In genomic region chr2L:7541047-7541726, dm6 we compare ENCODE assay signal across 1 fruit fly cellular context.
TF ChIP-seq lines count a peak whose summit lies in the region.

No protein-coding gene starts in this region.

TF ChIP-seq in whole organism, embryonic, 481 proteins besides CTCF, POLR2A, EP300 and RAD21 (continued from another document and continues in another):
- peak; percentile 46 for TF ChIP-seq Blimp-1 (GFP tag; optimal IDR thresholded peaks at IDR 0.05; lab: Kevin White, UChicago)
- peak; percentile 48 for TF ChIP-seq az2 (GFP tag; optimal IDR thresholded peaks at IDR 0.05; lab: Kevin White, UChicago)
- peak; percentile 50 for TF ChIP-seq Sox102F (GFP tag; optimal IDR thresholded peaks at IDR 0.05; lab: Kevin White, UChicago)
- TF ChIP-seq tgo (GFP tag; IDR thresholded peaks at IDR 0.05; lab: Robert Waterston, UW): peak; percentile 50; the same call in 1 of the 3 replicates
- no peak for TF ChIP-seq CG8089 (GFP tag; optimal IDR thresholded peaks at IDR 0.05; lab: Kevin White, UChicago)
- no peak for TF ChIP-seq hbn (GFP tag; IDR thresholded peaks at IDR 0.05; lab: Robert Waterston, UW; ENCODE audit: partially characterized antibody)
- TF ChIP-seq CG34376 (GFP tag; optimal IDR thresholded peaks at IDR 0.05; lab: Kevin White, UChicago): no peak
- 0 out of 3 replicates have a peak, but pooled peaks have one; percentile 50 for TF ChIP-seq so (GFP tag; IDR thresholded peaks at IDR 0.05; lab: Robert Waterston, UW)
- peak; percentile 6 for TF ChIP-seq pnt (GFP tag; optimal IDR thresholded peaks at IDR 0.05; lab: Kevin White, UChicago)
- TF ChIP-seq Asciz (GFP tag; optimal IDR thresholded peaks at IDR 0.05; lab: Kevin White, UChicago): no peak
- TF ChIP-seq Hr78 (GFP tag; optimal IDR thresholded peaks at IDR 0.05; lab: Kevin White, UChicago): no peak
- TF ChIP-seq wor (GFP tag; IDR thresholded peaks at IDR 0.05; lab: Robert Waterston, UW): no peak
- TF ChIP-seq CG8290 (GFP tag; optimal IDR thresholded peaks at IDR 0.05; lab: Kevin White, UChicago): no peak
- TF ChIP-seq CG8290 (tag; optimal IDR thresholded peaks at IDR 0.05; lab: Kevin White, UChicago): no peak
- no peak for TF ChIP-seq kah (GFP tag; optimal IDR thresholded peaks at IDR 0.05; lab: Kevin White, UChicago)
- peak; percentile 23 for TF ChIP-seq Max (GFP tag; optimal IDR thresholded peaks at IDR 0.05; lab: Kevin White, UChicago)
- TF ChIP-seq Xrp1 (GFP tag; IDR thresholded peaks at IDR 0.05; lab: Robert Waterston, UW): peak; percentile 74
- peak; percentile 60 for TF ChIP-seq CG2678 (tag; optimal IDR thresholded peaks at IDR 0.05; lab: Kevin White, UChicago)
- peak; percentile 42; the same call in 1 of the 2 replicates for TF ChIP-seq CG14667 (GFP tag; IDR thresholded peaks at IDR 0.05; lab: Robert Waterston, UW)
- TF ChIP-seq CG42726 (GFP tag; IDR thresholded peaks at IDR 0.05; lab: Robert Waterston, UW; ENCODE audit: partially characterized antibody): no peak
- peak; percentile 25 for TF ChIP-seq CG10366 (GFP tag; IDR thresholded peaks at IDR 0.05; lab: Robert Waterston, UW)
- no peak; the same call in 1 of the 2 replicates for TF ChIP-seq CG10959 (GFP tag; IDR thresholded peaks at IDR 0.05; lab: Robert Waterston, UW)
- TF ChIP-seq CG3995 (GFP tag; optimal IDR thresholded peaks at IDR 0.05; lab: Kevin White, UChicago): no peak
- peak; percentile 37; the same call in 1 of the 2 replicates for TF ChIP-seq CG32532 (GFP tag; IDR thresholded peaks at IDR 0.05; lab: Robert Waterston, UW)
- TF ChIP-seq CG11504 (tag; optimal IDR thresholded peaks at IDR 0.05; lab: Kevin White, UChicago): peak; percentile 63
- TF ChIP-seq fd64A (GFP tag; optimal IDR thresholded peaks at IDR 0.05; lab: Kevin White, UChicago): no peak
- peak; percentile 62 for TF ChIP-seq unpg (GFP tag; optimal IDR thresholded peaks at IDR 0.05; lab: Kevin White, UChicago)
- TF ChIP-seq ro (GFP tag; IDR thresholded peaks at IDR 0.05; lab: Robert Waterston, UW): no peak
- TF ChIP-seq fd96Cb (tag; optimal IDR thresholded peaks at IDR 0.05; lab: Kevin White, UChicago): peak; percentile 14
- TF ChIP-seq CG17612 (GFP tag; IDR thresholded peaks at IDR 0.05; lab: Robert Waterston, UW): no peak
- peak; percentile 11 for TF ChIP-seq gsb-n (tag; optimal IDR thresholded peaks at IDR 0.05; lab: Kevin White, UChicago)
- TF ChIP-seq Oli (tag; optimal IDR thresholded peaks at IDR 0.05; lab: Kevin White, UChicago): peak; percentile 43
- no peak for TF ChIP-seq prd (optimal IDR thresholded peaks at IDR 0.05; lab: Kevin White, UChicago)
- TF ChIP-seq prd (GFP tag; IDR thresholded peaks at IDR 0.05; lab: Robert Waterston, UW): peak; percentile 66
- TF ChIP-seq CG14441 (GFP tag; IDR thresholded peaks at IDR 0.05; lab: Robert Waterston, UW): no peak
- no peak for TF ChIP-seq CG9437 (GFP tag; optimal IDR thresholded peaks at IDR 0.05; lab: Kevin White, UChicago)
- peak; percentile 3 for TF ChIP-seq zf30C (GFP tag; optimal IDR thresholded peaks at IDR 0.05; lab: Kevin White, UChicago)
- TF ChIP-seq CG10543 (GFP tag; optimal IDR thresholded peaks at IDR 0.05; lab: Kevin White, UChicago): no peak
- no peak for TF ChIP-seq CG9797 (GFP tag; optimal IDR thresholded peaks at IDR 0.05; lab: Kevin White, UChicago)
- no peak for TF ChIP-seq CkIIα-i1 (GFP tag; IDR thresholded peaks at IDR 0.05; lab: Robert Waterston, UW)
- no peak; the same call in 2 of the 3 replicates for TF ChIP-seq croc (GFP tag; conservative IDR thresholded peaks at IDR 0.05; lab: Robert Waterston, UW)
- 0 out of 2 replicates have a peak, but pooled peaks have one; percentile 33 for TF ChIP-seq seq (GFP tag; IDR thresholded peaks at IDR 0.05; lab: Robert Waterston, UW)
- peak; percentile 38; the same call in 1 of the 2 replicates for TF ChIP-seq Ada2b (GFP tag; IDR thresholded peaks at IDR 0.05; lab: Robert Waterston, UW)
- TF ChIP-seq bigmax (GFP tag; optimal IDR thresholded peaks at IDR 0.05; lab: Kevin White, UChicago): no peak
- TF ChIP-seq aop (GFP tag; IDR thresholded peaks at IDR 0.05; lab: Robert Waterston, UW): no peak
- TF ChIP-seq CG8765 (GFP tag; IDR thresholded peaks at IDR 0.05; lab: Robert Waterston, UW): no peak
- peak; percentile 38 for TF ChIP-seq CG17385 (GFP tag; optimal IDR thresholded peaks at IDR 0.05; lab: Kevin White, UChicago)
- TF ChIP-seq CG12071 (GFP tag; optimal IDR thresholded peaks at IDR 0.05; lab: Kevin White, UChicago): no peak
- no peak for TF ChIP-seq D (optimal IDR thresholded peaks at IDR 0.05; lab: Kevin White, UChicago)
- no peak for TF ChIP-seq D (GFP tag; optimal IDR thresholded peaks at IDR 0.05; lab: Kevin White, UChicago)
- no peak for TF ChIP-seq Hey (tag; optimal IDR thresholded peaks at IDR 0.05; lab: Kevin White, UChicago)
- TF ChIP-seq eyg (GFP tag; optimal IDR thresholded peaks at IDR 0.05; lab: Kevin White, UChicago): no peak
- no peak for TF ChIP-seq exex (tag; optimal IDR thresholded peaks at IDR 0.05; lab: Kevin White, UChicago)
- TF ChIP-seq CG10462 (GFP tag; optimal IDR thresholded peaks at IDR 0.05; lab: Kevin White, UChicago): no peak
- TF ChIP-seq Dll (GFP tag; IDR thresholded peaks at IDR 0.05; lab: Robert Waterston, UW; ENCODE audit: partially characterized antibody): no peak
- no peak for TF ChIP-seq Abd-B (GFP tag; optimal IDR thresholded peaks at IDR 0.05; lab: Kevin White, UChicago)
- TF ChIP-seq zfh1 (GFP tag; IDR thresholded peaks at IDR 0.05; lab: Robert Waterston, UW): peak; percentile 60; the same call in 2 of the 3 replicates
- 0 out of 2 replicates have a peak, but pooled peaks have one; percentile 26 for TF ChIP-seq stc (GFP tag; IDR thresholded peaks at IDR 0.05; lab: Robert Waterston, UW)
- no peak for TF ChIP-seq CG7745 (tag; optimal IDR thresholded peaks at IDR 0.05; lab: Kevin White, UChicago)
- peak; percentile 28 for TF ChIP-seq CG4820 (GFP tag; optimal IDR thresholded peaks at IDR 0.05; lab: Kevin White, UChicago)
- TF ChIP-seq CG10565 (GFP tag; optimal IDR thresholded peaks at IDR 0.05; lab: Kevin White, UChicago): no peak
- TF ChIP-seq Eip74EF (GFP tag; optimal IDR thresholded peaks at IDR 0.05; lab: Kevin White, UChicago): no peak
- no peak for TF ChIP-seq CG12769 (tag; optimal IDR thresholded peaks at IDR 0.05; lab: Kevin White, UChicago)
- TF ChIP-seq row (GFP tag; IDR thresholded peaks at IDR 0.05; lab: Robert Waterston, UW): peak; percentile 53
- no peak for TF ChIP-seq inv (GFP tag; IDR thresholded peaks at IDR 0.05; lab: Robert Waterston, UW; ENCODE audit: partially characterized antibody)
- no peak for TF ChIP-seq Hmx (GFP tag; optimal IDR thresholded peaks at IDR 0.05; lab: Kevin White, UChicago)
- TF ChIP-seq CG10321 (GFP tag; IDR thresholded peaks at IDR 0.05; lab: Robert Waterston, UW): no peak
- TF ChIP-seq CG15269 (tag; optimal IDR thresholded peaks at IDR 0.05; lab: Kevin White, UChicago): peak; percentile 46
- no peak for TF ChIP-seq CG9215 (GFP tag; IDR thresholded peaks at IDR 0.05; lab: Robert Waterston, UW)
- no peak for TF ChIP-seq sima (GFP tag; optimal IDR thresholded peaks at IDR 0.05; lab: Kevin White, UChicago)
- TF ChIP-seq lov (optimal IDR thresholded peaks at IDR 0.05; lab: Kevin White, UChicago): no peak
- no peak for TF ChIP-seq lov (GFP tag; IDR thresholded peaks at IDR 0.05; lab: Robert Waterston, UW)
- TF ChIP-seq B-H1 (GFP tag; IDR thresholded peaks at IDR 0.05; lab: Robert Waterston, UW): no peak
- TF ChIP-seq NFAT (GFP tag; IDR thresholded peaks at IDR 0.05; lab: Robert Waterston, UW): no peak
- TF ChIP-seq CG8388 (GFP tag; optimal IDR thresholded peaks at IDR 0.05; lab: Kevin White, UChicago): peak; percentile 1
- 0 out of 3 replicates have a peak, but pooled peaks have one; percentile 26 for TF ChIP-seq ci (GFP tag; IDR thresholded peaks at IDR 0.05; lab: Robert Waterston, UW)
- 0 out of 2 replicates have a peak, but pooled peaks have one; percentile 20 for TF ChIP-seq H2.0 (GFP tag; IDR thresholded peaks at IDR 0.05; lab: Robert Waterston, UW)
- no peak for TF ChIP-seq Lhr (GFP tag; optimal IDR thresholded peaks at IDR 0.05; lab: Kevin White, UChicago)
- no peak for TF ChIP-seq CG18619 (GFP tag; optimal IDR thresholded peaks at IDR 0.05; lab: Kevin White, UChicago)
- no peak for TF ChIP-seq repo (GFP tag; optimal IDR thresholded peaks at IDR 0.05; lab: Kevin White, UChicago)
- TF ChIP-seq HLH4C (GFP tag; IDR thresholded peaks at IDR 0.05; lab: Robert Waterston, UW; ENCODE audit: partially characterized antibody): no peak
- TF ChIP-seq CG43689 (GFP tag; IDR thresholded peaks at IDR 0.05; lab: Robert Waterston, UW): no peak
- no peak for TF ChIP-seq ac (GFP tag; optimal IDR thresholded peaks at IDR 0.05; lab: Kevin White, UChicago)
- peak; percentile 3 for TF ChIP-seq Dek (tag; optimal IDR thresholded peaks at IDR 0.05; lab: Kevin White, UChicago)
- TF ChIP-seq ash1 (GFP tag; optimal IDR thresholded peaks at IDR 0.05; lab: Kevin White, UChicago): no peak
- TF ChIP-seq abd-A (tag; optimal IDR thresholded peaks at IDR 0.05; lab: Kevin White, UChicago): peak; percentile 8
- peak; percentile 68 for TF ChIP-seq gem (tag; optimal IDR thresholded peaks at IDR 0.05; lab: Kevin White, UChicago)
- no peak for TF ChIP-seq sr (GFP tag; IDR thresholded peaks at IDR 0.05; lab: Robert Waterston, UW)
- TF ChIP-seq mld (GFP tag; IDR thresholded peaks at IDR 0.05; lab: Robert Waterston, UW; ENCODE audit: partially characterized antibody): no peak
- TF ChIP-seq cg (GFP tag; optimal IDR thresholded peaks at IDR 0.05; lab: Kevin White, UChicago): no peak
- TF ChIP-seq dimm (GFP tag; IDR thresholded peaks at IDR 0.05; lab: Robert Waterston, UW): no peak
- no peak for TF ChIP-seq TFAM (GFP tag; optimal IDR thresholded peaks at IDR 0.05; lab: Kevin White, UChicago)
- TF ChIP-seq sob (GFP tag; IDR thresholded peaks at IDR 0.05; lab: Robert Waterston, UW): peak; percentile 49
- TF ChIP-seq fd102C (GFP tag; optimal IDR thresholded peaks at IDR 0.05; lab: Kevin White, UChicago): no peak
- no peak for TF ChIP-seq CG11247 (GFP tag; IDR thresholded peaks at IDR 0.05; lab: Robert Waterston, UW)
- TF ChIP-seq CG11085 (GFP tag; IDR thresholded peaks at IDR 0.05; lab: Robert Waterston, UW): no peak
- TF ChIP-seq CG12219 (GFP tag; optimal IDR thresholded peaks at IDR 0.05; lab: Kevin White, UChicago): no peak
- TF ChIP-seq CG15601 (tag; optimal IDR thresholded peaks at IDR 0.05; lab: Kevin White, UChicago): peak; percentile 30
- no peak for TF ChIP-seq CG15073 (GFP tag; optimal IDR thresholded peaks at IDR 0.05; lab: Kevin White, UChicago)
- TF ChIP-seq Nf-YB (GFP tag; optimal IDR thresholded peaks at IDR 0.05; lab: Kevin White, UChicago): no peak
- no peak for TF ChIP-seq CG2202 (tag; optimal IDR thresholded peaks at IDR 0.05; lab: Kevin White, UChicago)
- TF ChIP-seq CG14050 (GFP tag; IDR thresholded peaks at IDR 0.05; lab: Robert Waterston, UW): no peak
- peak; percentile 20; the same call in 1 of the 2 replicates for TF ChIP-seq ttk (GFP tag; IDR thresholded peaks at IDR 0.05; lab: Robert Waterston, UW)
- TF ChIP-seq CG1024 (GFP tag; IDR thresholded peaks at IDR 0.05; lab: Robert Waterston, UW): no peak
- TF ChIP-seq CG5245 (GFP tag; optimal IDR thresholded peaks at IDR 0.05; lab: Kevin White, UChicago): peak; percentile 1
- TF ChIP-seq CG13624 (GFP tag; optimal IDR thresholded peaks at IDR 0.05; lab: Kevin White, UChicago): peak; percentile 43
- peak; percentile 55 for TF ChIP-seq CG12391 (tag; optimal IDR thresholded peaks at IDR 0.05; lab: Kevin White, UChicago)
- TF ChIP-seq CG34224 (GFP tag; IDR thresholded peaks at IDR 0.05; lab: Robert Waterston, UW; ENCODE audit: partially characterized antibody): no peak
- no peak for TF ChIP-seq crc (GFP tag; optimal IDR thresholded peaks at IDR 0.05; lab: Kevin White, UChicago)
- TF ChIP-seq Lim3 (GFP tag; IDR thresholded peaks at IDR 0.05; lab: Robert Waterston, UW): no peak
- no peak for TF ChIP-seq her (GFP tag; optimal IDR thresholded peaks at IDR 0.05; lab: Kevin White, UChicago)
- no peak for TF ChIP-seq CG8281 (tag; optimal IDR thresholded peaks at IDR 0.05; lab: Kevin White, UChicago)
- TF ChIP-seq Drgx (GFP tag; IDR thresholded peaks at IDR 0.05; lab: Robert Waterston, UW): no peak
- TF ChIP-seq Sin3A (optimal IDR thresholded peaks at IDR 0.05; lab: Kevin White, UChicago): no peak
- no peak for TF ChIP-seq Optix (GFP tag; IDR thresholded peaks at IDR 0.05; lab: Robert Waterston, UW)
- peak; percentile 69 for TF ChIP-seq CG2712 (tag; optimal IDR thresholded peaks at IDR 0.05; lab: Kevin White, UChicago)
- TF ChIP-seq Fer1 (GFP tag; optimal IDR thresholded peaks at IDR 0.05; lab: Kevin White, UChicago): peak; percentile 39
- TF ChIP-seq CG14860 (GFP tag; IDR thresholded peaks at IDR 0.05; lab: Robert Waterston, UW; ENCODE audit: partially characterized antibody): no peak
- peak; percentile 26; the same call in 1 of the 2 replicates for TF ChIP-seq CG4404 (GFP tag; IDR thresholded peaks at IDR 0.05; lab: Robert Waterston, UW)
- no peak for TF ChIP-seq p53 (GFP tag; optimal IDR thresholded peaks at IDR 0.05; lab: Kevin White, UChicago)
- TF ChIP-seq hb (GFP tag; IDR thresholded peaks at IDR 0.05; lab: Robert Waterston, UW; ENCODE audit: partially characterized antibody): no peak
- no peak for TF ChIP-seq Doc2 (GFP tag; IDR thresholded peaks at IDR 0.05; lab: Robert Waterston, UW)
- no peak for TF ChIP-seq CG3407 (GFP tag; optimal IDR thresholded peaks at IDR 0.05; lab: Kevin White, UChicago)
- TF ChIP-seq CG6254 (GFP tag; optimal IDR thresholded peaks at IDR 0.05; lab: Kevin White, UChicago): no peak
- TF ChIP-seq Stat92E (GFP tag; optimal IDR thresholded peaks at IDR 0.05; lab: Kevin White, UChicago): no peak
- peak; percentile 7 for TF ChIP-seq tap (tag; optimal IDR thresholded peaks at IDR 0.05; lab: Kevin White, UChicago)
- no peak for TF ChIP-seq mirr (GFP tag; optimal IDR thresholded peaks at IDR 0.05; lab: Kevin White, UChicago)
- no peak for TF ChIP-seq yki (optimal IDR thresholded peaks at IDR 0.05; lab: Kevin White, UChicago)
- TF ChIP-seq CG17802 (tag; optimal IDR thresholded peaks at IDR 0.05; lab: Kevin White, UChicago): no peak
- peak; percentile 25 for TF ChIP-seq Spps (tag; optimal IDR thresholded peaks at IDR 0.05; lab: Kevin White, UChicago)
- TF ChIP-seq ase (GFP tag; IDR thresholded peaks at IDR 0.05; lab: Robert Waterston, UW): no peak
- peak; percentile 19 for TF ChIP-seq Hr3 (GFP tag; optimal IDR thresholded peaks at IDR 0.05; lab: Kevin White, UChicago)
- TF ChIP-seq dan (GFP tag; IDR thresholded peaks at IDR 0.05; lab: Robert Waterston, UW): no peak
- no peak for TF ChIP-seq Ets97D (GFP tag; optimal IDR thresholded peaks at IDR 0.05; lab: Kevin White, UChicago)
- no peak for TF ChIP-seq Hmr (GFP tag; optimal IDR thresholded peaks at IDR 0.05; lab: Kevin White, UChicago)
